Worm (Caenorhabditis elegans): ENCODE results near the gene ugt-60.
A peak's percentile ranks its signal among the peaks of the same experiment; 100 is the strongest.
"Not testable (repeated sequence)": the region's sequence is repeated elsewhere in the genome, so short reads cannot be mapped to it uniquely, and the experiment has no call there.

The ugt-60 gene

DNA sequence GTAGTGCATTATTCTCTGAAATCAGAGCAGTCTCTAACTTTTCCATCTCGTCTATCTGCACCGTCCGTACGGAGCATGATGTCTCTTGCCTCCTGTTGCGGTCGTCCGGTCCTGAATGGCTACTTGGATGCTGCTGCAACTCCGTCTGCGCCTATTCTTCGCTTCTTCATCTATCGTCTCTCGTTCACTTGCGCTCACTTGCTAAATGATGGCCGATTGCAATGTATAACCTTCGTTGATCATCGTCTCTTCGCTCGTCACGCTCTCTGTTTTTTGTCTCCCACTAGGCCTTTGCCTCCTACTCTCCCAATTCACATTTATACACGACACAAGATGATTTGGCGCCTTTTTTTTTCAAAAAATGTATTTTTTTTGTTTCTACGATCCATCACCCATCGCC lies 18.5 kb upstream of the ugt-60 start:
- TF ChIP-seq flt-1 (GFP tag; IDR thresholded peaks at IDR 0.05) (peak; percentile 55; the same call in 1 of the 2 replicates), T22C8.4 (GFP tag; IDR thresholded peaks at IDR 0.05) (no peak), ztf-29 (GFP tag; IDR thresholded peaks at IDR 0.05) (no peak), tab-1 (GFP tag; IDR thresholded peaks at IDR 0.05) (no peak)

DNA sequence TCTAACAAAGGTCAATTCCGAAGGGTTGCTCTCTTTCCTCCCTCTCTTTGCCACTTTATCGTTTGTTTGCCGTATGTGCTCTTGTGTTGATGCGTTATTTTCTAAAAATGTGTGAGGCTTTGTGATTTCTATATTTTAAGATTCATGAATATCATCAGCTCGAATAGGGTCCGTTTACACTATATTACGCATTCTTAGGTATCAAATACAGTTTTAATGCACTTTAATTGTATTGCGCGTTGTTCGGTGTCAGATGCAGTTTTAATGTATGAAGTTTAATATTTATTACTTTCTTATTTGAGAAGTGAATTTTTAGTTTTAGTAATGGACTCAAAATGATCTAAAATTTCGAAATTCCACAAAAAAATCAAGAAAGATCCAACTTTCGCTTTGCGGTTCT lies 17.6 kb upstream of the ugt-60 start, which contains the start of gene bud-31:
bud-31 (minus strand) TSS at position 101 of the 400 bp plus-strand sequence.
- TF ChIP-seq T22C8.4 (GFP tag; IDR thresholded peaks at IDR 0.05): no peak
- TF ChIP-seq ztf-29 (GFP tag; IDR thresholded peaks at IDR 0.05): no peak
- no peak for TF ChIP-seq klf-2 (GFP tag; conservative IDR thresholded peaks at IDR 0.05)
- TF ChIP-seq tab-1 (GFP tag; IDR thresholded peaks at IDR 0.05): no peak

DNA sequence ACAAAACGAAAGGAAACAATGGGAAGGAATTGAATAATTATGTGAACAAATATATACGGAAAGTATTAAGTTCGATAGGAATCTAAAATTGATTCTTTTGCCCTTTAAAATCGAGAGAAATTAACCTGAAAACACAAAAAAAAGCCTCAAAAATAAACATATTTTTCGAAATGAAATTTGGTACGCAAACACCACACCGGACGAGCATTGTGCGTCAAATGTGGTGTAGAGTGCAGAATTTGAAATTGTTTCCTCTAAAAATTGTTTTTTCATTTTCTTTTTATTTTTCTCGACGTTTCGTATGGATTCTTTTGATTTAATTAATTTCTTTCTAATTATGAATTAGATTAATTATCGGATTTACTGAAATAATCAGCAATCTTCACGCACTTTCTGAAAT lies 16.5 kb upstream of the ugt-60 start:
- TF ChIP-seq ref-1 (GFP tag; conservative IDR thresholded peaks at IDR 0.05) (no peak), tab-1 (GFP tag; IDR thresholded peaks at IDR 0.05) (no peak), med-1 (GFP tag; optimal IDR thresholded peaks at IDR 0.05; ENCODE audit: insufficient read depth) (no peak), flt-1 (GFP tag; IDR thresholded peaks at IDR 0.05) (no peak), cog-1 (tag; optimal IDR thresholded peaks at IDR 0.05) (no peak), ztf-29 (GFP tag; IDR thresholded peaks at IDR 0.05) (no peak), ztf-23 (GFP tag; IDR thresholded peaks at IDR 0.05) (no peak), klf-2 (GFP tag; conservative IDR thresholded peaks at IDR 0.05) (no peak)

DNA sequence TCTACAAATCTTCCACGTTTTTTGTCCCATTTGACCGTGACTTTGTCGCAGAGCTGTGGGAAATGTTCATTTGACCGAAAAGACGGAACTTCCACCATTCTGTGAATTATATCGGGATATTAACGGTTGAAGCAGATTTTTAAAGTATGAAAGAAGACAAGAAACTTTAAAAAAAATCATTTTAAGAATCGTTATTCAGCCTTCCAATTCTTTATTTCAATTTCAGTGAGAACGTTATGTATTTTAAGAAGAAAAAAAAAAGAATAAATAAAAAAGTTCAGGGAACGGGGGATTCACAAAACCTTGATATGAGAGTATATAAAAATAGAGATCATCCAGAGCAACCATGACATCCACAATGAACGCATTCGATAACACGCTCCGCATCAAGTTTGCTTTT lies 15.6 kb upstream of the ugt-60 start, which contains the start of gene set-3:
set-3 (minus strand) TSS at position 101 of the 400 bp plus-strand sequence.
- TF ChIP-seq tab-1 (GFP tag; IDR thresholded peaks at IDR 0.05) (no peak), cog-1 (tag; optimal IDR thresholded peaks at IDR 0.05) (no peak), med-1 (GFP tag; optimal IDR thresholded peaks at IDR 0.05; ENCODE audit: insufficient read depth) (no peak), ref-1 (GFP tag; conservative IDR thresholded peaks at IDR 0.05) (no peak), flt-1 (GFP tag; IDR thresholded peaks at IDR 0.05) (no peak), klf-2 (GFP tag; conservative IDR thresholded peaks at IDR 0.05) (no peak), ztf-23 (GFP tag; IDR thresholded peaks at IDR 0.05) (no peak), T22C8.4 (GFP tag; IDR thresholded peaks at IDR 0.05) (no peak), ztf-29 (GFP tag; IDR thresholded peaks at IDR 0.05) (no peak)

DNA sequence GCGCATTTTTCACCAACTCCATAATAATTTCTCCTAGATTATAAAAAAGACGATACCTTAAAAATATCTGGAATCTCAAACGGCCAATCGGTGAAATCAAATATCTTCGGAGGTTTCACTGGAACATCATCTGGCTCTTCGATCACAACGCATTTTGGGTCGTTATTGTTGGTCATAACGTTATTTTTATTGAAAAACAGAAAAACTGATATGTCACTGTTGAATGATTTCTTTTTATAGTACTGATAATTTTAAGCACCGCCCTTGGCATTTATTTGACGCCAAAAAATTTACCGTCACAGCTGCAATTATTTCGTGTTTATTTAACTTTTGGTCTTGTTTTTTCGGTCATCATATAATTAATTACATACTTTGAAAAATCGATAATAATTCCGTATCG lies 11.2 kb upstream of the ugt-60 start, which contains the start of gene best-5:
best-5 (minus strand) TSS at position 210 of the 400 bp plus-strand sequence.
- no peak for TF ChIP-seq ref-1 (GFP tag; conservative IDR thresholded peaks at IDR 0.05)
- no peak for TF ChIP-seq cog-1 (tag; optimal IDR thresholded peaks at IDR 0.05)

DNA sequence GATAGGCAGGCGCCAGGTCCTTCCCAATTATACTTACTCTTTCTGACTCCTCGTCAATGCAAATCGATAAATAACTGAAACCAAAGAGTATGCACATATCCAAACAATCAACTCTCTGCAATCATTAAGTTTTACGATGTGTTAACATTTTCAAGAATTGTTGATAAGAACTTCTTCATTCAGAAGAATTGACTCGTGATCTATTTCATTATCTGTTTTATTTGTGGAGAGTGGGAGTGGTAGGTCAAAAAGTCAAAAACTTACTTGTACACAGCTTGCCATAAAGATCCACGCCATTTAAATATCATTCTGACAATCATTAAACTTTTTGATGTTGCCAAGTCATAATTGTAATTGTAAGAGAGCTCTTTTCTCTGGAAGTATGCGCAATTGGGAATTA lies 10.5 kb upstream of the ugt-60 start:
- TF ChIP-seq klf-2 (GFP tag; conservative IDR thresholded peaks at IDR 0.05): no peak
- no peak for TF ChIP-seq T22C8.4 (GFP tag; IDR thresholded peaks at IDR 0.05)
- no peak for TF ChIP-seq ztf-29 (GFP tag; IDR thresholded peaks at IDR 0.05)
- TF ChIP-seq ztf-23 (GFP tag; IDR thresholded peaks at IDR 0.05): no peak
- no peak for TF ChIP-seq med-1 (GFP tag; optimal IDR thresholded peaks at IDR 0.05; ENCODE audit: insufficient read depth)
- no peak for TF ChIP-seq flt-1 (GFP tag; IDR thresholded peaks at IDR 0.05)
- no peak for TF ChIP-seq ref-1 (GFP tag; conservative IDR thresholded peaks at IDR 0.05)
- no peak for TF ChIP-seq cog-1 (tag; optimal IDR thresholded peaks at IDR 0.05)
- no peak for TF ChIP-seq tab-1 (GFP tag; IDR thresholded peaks at IDR 0.05)

DNA sequence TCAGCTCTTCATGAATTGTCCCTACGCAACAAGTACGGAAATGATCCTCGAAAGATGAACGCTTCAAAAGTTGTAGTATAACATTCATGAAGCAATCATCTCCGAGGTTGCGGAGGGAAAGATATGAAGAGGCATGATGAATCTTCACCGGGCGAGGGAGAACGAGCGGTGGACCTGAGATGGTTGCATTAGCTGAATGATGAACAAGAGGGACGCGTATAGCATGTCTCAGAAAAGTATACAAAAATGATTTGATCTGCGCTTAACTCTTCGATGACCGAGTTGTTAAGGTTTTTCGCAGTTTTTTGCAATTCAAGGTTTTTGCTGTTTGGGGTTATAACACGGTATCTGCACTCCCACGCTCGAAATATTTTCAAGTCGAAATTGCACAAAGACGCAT lies 7.1 kb upstream of the ugt-60 start, which contains the start of gene C07A9.10:
C07A9.10 (minus strand) TSS at position 101 of the 400 bp plus-strand sequence.
- no peak for TF ChIP-seq ref-1 (GFP tag; conservative IDR thresholded peaks at IDR 0.05)
- TF ChIP-seq cog-1 (tag; optimal IDR thresholded peaks at IDR 0.05): no peak
- no peak for TF ChIP-seq ztf-23 (GFP tag; IDR thresholded peaks at IDR 0.05)
- no peak for TF ChIP-seq ztf-29 (GFP tag; IDR thresholded peaks at IDR 0.05)
- TF ChIP-seq klf-2 (GFP tag; conservative IDR thresholded peaks at IDR 0.05): no peak
- TF ChIP-seq flt-1 (GFP tag; IDR thresholded peaks at IDR 0.05): no peak
- no peak for TF ChIP-seq tab-1 (GFP tag; IDR thresholded peaks at IDR 0.05)
- TF ChIP-seq T22C8.4 (GFP tag; IDR thresholded peaks at IDR 0.05): no peak
- no peak for TF ChIP-seq med-1 (GFP tag; optimal IDR thresholded peaks at IDR 0.05; ENCODE audit: insufficient read depth)

ce11 chrIII:9682729-9683128 lies 3.9 kb upstream of the ugt-60 start, which contains the start of gene C07A9.5:
Gene C07A9.5 (minus strand): TSS chrIII:9682829.
- TF ChIP-seq ztf-23, T22C8.4, tab-1 (GFP tag; IDR thresholded peaks at IDR 0.05): not testable (repeated sequence)

DNA sequence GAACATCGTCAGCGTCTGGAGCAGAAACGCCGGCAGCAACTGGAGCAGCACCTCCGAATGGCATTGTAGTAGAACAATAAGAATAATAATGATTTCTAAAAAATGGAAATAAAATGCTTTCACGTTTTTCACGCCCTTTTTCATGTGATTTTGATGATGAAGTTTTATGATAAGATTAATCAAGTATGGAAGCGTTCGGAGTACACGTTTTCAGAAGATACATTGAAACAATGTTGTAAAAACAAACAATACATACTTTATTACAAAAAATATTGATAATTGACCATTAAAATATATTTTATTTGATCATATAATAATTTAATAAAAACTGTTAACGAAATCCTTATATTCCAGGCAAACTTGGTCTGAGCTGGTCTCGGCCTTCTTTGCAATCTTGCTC lies 2.4 kb upstream of the ugt-60 start, which contains the start of gene C07A9.13:
C07A9.13 (minus strand) TSS at position 101 of the 400 bp plus-strand sequence.
- not testable (repeated sequence) for TF ChIP-seq tab-1 (GFP tag; IDR thresholded peaks at IDR 0.05); ref-1 (GFP tag; conservative IDR thresholded peaks at IDR 0.05); ztf-29 (GFP tag; IDR thresholded peaks at IDR 0.05)

DNA sequence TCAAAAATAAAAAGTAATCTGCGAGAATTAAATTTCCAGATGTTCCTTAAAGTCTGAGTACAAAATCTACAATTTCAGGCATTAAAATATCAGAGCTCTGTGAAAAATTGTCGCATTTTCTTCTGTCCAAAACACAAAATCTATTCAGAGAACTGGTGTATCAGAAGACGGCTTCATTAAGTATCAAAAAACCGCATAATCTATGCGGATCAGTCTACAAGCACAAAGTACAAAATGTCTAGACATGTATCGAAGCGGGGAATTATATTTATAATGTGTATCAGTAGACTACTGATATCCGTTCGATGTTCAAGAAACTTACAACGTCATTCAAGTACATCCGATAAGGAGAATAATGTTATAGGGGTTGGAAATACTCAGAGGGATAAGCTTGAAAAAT lies 9.3 kb downstream of the ugt-60 start:
- TF ChIP-seq cog-1 (tag; optimal IDR thresholded peaks at IDR 0.05): no peak
- no peak for TF ChIP-seq flt-1 (GFP tag; IDR thresholded peaks at IDR 0.05)
- no peak for TF ChIP-seq ztf-23 (GFP tag; IDR thresholded peaks at IDR 0.05)
- no peak for TF ChIP-seq klf-2 (GFP tag; conservative IDR thresholded peaks at IDR 0.05)
- TF ChIP-seq ref-1 (GFP tag; conservative IDR thresholded peaks at IDR 0.05): no peak
- no peak for TF ChIP-seq med-1 (GFP tag; optimal IDR thresholded peaks at IDR 0.05; ENCODE audit: insufficient read depth)
- TF ChIP-seq T22C8.4 (GFP tag; IDR thresholded peaks at IDR 0.05): no peak
- TF ChIP-seq ztf-29 (GFP tag; IDR thresholded peaks at IDR 0.05): no peak
- TF ChIP-seq tab-1 (GFP tag; IDR thresholded peaks at IDR 0.05): no peak

Data from whole organism, midembryonic.